Worm (Caenorhabditis elegans): ENCODE data around the gene tag-120.

ce11 chrV:9703549-9703948 is 6.1 kb downstream of the tag-120 start:
- TF ChIP-seq dmd-4 (tag; optimal IDR thresholded peaks at IDR 0.05) (no peak), ama-1 (optimal IDR thresholded peaks at IDR 0.05) (no peak)
